Worm (Caenorhabditis elegans): ENCODE data around the gene pap-3.

The pap-3 gene

DNA sequence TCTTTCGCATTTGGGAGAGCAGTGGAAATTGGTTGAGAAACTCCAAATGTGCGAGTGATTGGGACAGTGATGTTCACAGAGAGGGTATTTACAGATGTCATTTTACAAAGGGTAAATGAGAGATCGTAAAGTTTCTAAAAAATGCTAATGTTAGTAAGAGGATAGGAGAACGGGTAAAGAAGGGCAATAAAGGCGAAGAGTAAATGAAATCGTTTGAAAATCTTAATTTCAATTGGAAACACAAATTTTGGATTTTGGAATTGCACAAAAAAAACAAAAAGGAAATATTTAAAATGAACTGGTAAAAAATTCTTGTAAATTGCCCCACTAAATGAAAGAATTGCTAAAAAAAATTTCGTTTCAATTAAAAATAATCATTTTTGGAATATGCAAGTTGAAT lies at the start of gene pap-3:
Gene pap-3 (minus strand): TSS at position 101 of the 400 bp plus-strand sequence.
- TF ChIP-seq ham-2 (GFP tag; optimal IDR thresholded peaks at IDR 0.05) = no peak
- no peak for TF ChIP-seq ces-1 (GFP tag; optimal IDR thresholded peaks at IDR 0.05)
- TF ChIP-seq tbx-8 (GFP tag; optimal IDR thresholded peaks at IDR 0.05) = no peak
- TF ChIP-seq ceh-39 (tag; optimal IDR thresholded peaks at IDR 0.05) = no peak

DNA sequence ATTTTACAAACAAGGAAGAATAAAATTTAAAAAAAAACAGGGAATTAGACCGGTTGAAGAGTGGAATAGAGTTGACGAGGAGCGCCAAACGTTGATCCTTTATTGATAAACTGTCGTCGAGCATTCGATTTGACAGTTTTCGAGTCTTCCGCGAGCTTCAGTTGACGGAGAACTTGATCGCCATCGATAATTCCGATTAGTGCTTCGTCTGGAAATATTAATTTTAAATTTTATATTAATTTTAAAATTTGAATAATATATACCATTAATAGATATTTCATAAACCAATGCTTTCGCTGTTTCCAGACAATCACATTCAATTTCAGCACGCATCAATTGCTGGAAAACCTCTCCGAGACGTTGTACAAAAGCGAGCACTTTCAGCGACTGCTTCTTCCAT lies 49.3 kb upstream of the pap-3 start, which contains the start of gene K12D12.4:
Gene K12D12.4 (minus strand): TSS at position 101 of the 400 bp plus-strand sequence.
- TF ChIP-seq flh-1 (GFP tag; optimal IDR thresholded peaks at IDR 0.05) (no peak), mab-5 (tag; optimal IDR thresholded peaks at IDR 0.05) (no peak), pha-4 (tag; optimal IDR thresholded peaks at IDR 0.05) (no peak), ces-1 (GFP tag; optimal IDR thresholded peaks at IDR 0.05) (no peak), cnd-1 (tag; optimal IDR thresholded peaks at IDR 0.05) (no peak), lin-13 (tag; optimal IDR thresholded peaks at IDR 0.05) (no peak), hlh-1 (tag; optimal IDR thresholded peaks at IDR 0.05) (no peak)

ce11 chrII:11860623-11861079 lies 44.3 kb upstream of the pap-3 start, which contains the start of gene K12D12.5:
Gene K12D12.5 (plus strand): TSS chrII:11861029.
- TF ChIP-seq unc-39 (tag; optimal IDR thresholded peaks at IDR 0.05) (no peak), mep-1 (tag; optimal IDR thresholded peaks at IDR 0.05) (no peak), nhr-76 (tag; optimal IDR thresholded peaks at IDR 0.05) (no peak), ceh-83 (GFP tag; optimal IDR thresholded peaks at IDR 0.05) (no peak), nhr-237 (tag; optimal IDR thresholded peaks at IDR 0.05) (no peak), ceh-39 (tag; optimal IDR thresholded peaks at IDR 0.05) (no peak), sem-2 (GFP tag; optimal IDR thresholded peaks at IDR 0.05) (no peak), elt-1 (tag; optimal IDR thresholded peaks at IDR 0.05; ENCODE audit: borderline replicate concordance, insufficient read depth) (no peak), nhr-2 (tag; optimal IDR thresholded peaks at IDR 0.05) (no peak), zip-8 (tag; optimal IDR thresholded peaks at IDR 0.05) (no peak), blmp-1 (tag; optimal IDR thresholded peaks at IDR 0.05) (no peak), unc-62 (GFP tag; optimal IDR thresholded peaks at IDR 0.05) (no peak), M03D4.4 (tag; optimal IDR thresholded peaks at IDR 0.05) (no peak), hlh-1 (tag; optimal IDR thresholded peaks at IDR 0.05) (no peak), tbx-8 (GFP tag; optimal IDR thresholded peaks at IDR 0.05) (no peak), drap-1 (GFP tag; optimal IDR thresholded peaks at IDR 0.05) (no peak), sptf-1 (tag; optimal IDR thresholded peaks at IDR 0.05) (no peak)

ce11 chrII:11859833-11860232 lies 43.5 kb upstream of the pap-3 start:
- TF ChIP-seq drap-1 (GFP tag; optimal IDR thresholded peaks at IDR 0.05) (no peak), blmp-1 (tag; optimal IDR thresholded peaks at IDR 0.05) (no peak), lin-13 (tag; optimal IDR thresholded peaks at IDR 0.05) (no peak), ceh-83 (GFP tag; optimal IDR thresholded peaks at IDR 0.05) (no peak), hlh-1 (tag; optimal IDR thresholded peaks at IDR 0.05) (no peak), ceh-39 (tag; optimal IDR thresholded peaks at IDR 0.05) (no peak), ceh-43 (GFP tag; optimal IDR thresholded peaks at IDR 0.05) (no peak), unc-39 (tag; optimal IDR thresholded peaks at IDR 0.05) (no peak), ces-1 (GFP tag; optimal IDR thresholded peaks at IDR 0.05) (no peak), M03D4.4 (tag; optimal IDR thresholded peaks at IDR 0.05) (no peak), mls-2 (tag; optimal IDR thresholded peaks at IDR 0.05) (no peak), lsy-2 (tag; optimal IDR thresholded peaks at IDR 0.05) (no peak), sem-2 (GFP tag; optimal IDR thresholded peaks at IDR 0.05) (no peak)

DNA sequence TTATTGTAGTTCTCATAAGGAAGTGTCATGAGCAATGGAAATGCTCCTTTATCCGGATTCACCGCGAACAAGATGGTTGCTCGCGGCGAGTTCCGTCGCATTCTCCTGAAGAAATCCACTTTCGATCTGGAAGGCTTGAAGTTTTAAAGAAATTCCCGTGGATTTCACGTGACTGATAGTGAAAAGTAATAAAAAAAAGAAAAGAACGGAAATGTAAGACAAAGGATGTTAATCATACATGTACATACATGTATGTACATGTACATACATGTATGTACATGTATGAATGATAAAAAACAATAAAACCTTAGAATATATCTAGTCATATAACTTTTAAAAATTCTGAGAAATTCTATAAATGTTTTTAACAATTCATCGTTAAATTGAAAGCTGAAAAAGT lies 40.0 kb upstream of the pap-3 start, which contains the start of gene clh-1:
Gene clh-1 (minus strand): TSS at position 101 of the 400 bp plus-strand sequence.
- no peak for TF ChIP-seq elt-3 (tag; optimal IDR thresholded peaks at IDR 0.05)

DNA sequence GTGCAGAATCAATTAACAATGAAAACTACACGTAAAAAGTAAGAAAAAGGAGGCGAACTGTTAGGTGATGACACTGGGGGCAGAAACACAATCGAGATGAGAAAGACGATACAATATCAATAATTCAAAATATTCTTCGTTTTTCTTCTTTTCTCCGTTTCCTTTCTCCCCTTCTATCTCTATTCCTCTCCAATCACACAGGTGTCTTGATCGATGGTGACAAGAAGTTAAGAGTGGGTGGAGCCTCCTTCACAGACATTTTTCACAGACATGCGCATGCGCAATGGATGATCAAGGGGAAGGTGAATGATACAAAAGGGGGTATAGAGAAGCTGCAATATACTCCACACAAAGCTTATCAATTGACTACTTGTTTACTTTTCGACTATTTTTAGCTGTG lies 38.4 kb upstream of the pap-3 start:
- TF ChIP-seq unc-39 (tag; optimal IDR thresholded peaks at IDR 0.05) (no peak), nhr-12 (tag; optimal IDR thresholded peaks at IDR 0.05) (no peak), flh-1 (GFP tag; optimal IDR thresholded peaks at IDR 0.05) (no peak), ham-2 (GFP tag; optimal IDR thresholded peaks at IDR 0.05) (no peak), ces-1 (GFP tag; optimal IDR thresholded peaks at IDR 0.05) (no peak), drap-1 (GFP tag; optimal IDR thresholded peaks at IDR 0.05) (no peak)
